Worm (Caenorhabditis elegans): ENCODE data around the gene set-5.

ce11 chrV:14716114-14716513, 17.3 kb downstream of the set-5 start, which contains the start of gene fbxa-147:
- TF ChIP-seq aha-1 (tag; optimal IDR thresholded peaks at IDR 0.05) (no peak), nhr-237 (tag; optimal IDR thresholded peaks at IDR 0.05) (no peak), nhr-11 (tag; optimal IDR thresholded peaks at IDR 0.05) (no peak), isw-1 (GFP tag; IDR thresholded peaks at IDR 0.05) (no peak), nhr-47 (tag; optimal IDR thresholded peaks at IDR 0.05) (no peak), blmp-1 (tag; optimal IDR thresholded peaks at IDR 0.05) (no peak), lir-3 (tag; optimal IDR thresholded peaks at IDR 0.05; ENCODE audit: poor library complexity) (no peak), nhr-28 (tag; optimal IDR thresholded peaks at IDR 0.05) (no peak), fkh-10 (GFP tag; optimal IDR thresholded peaks at IDR 0.05) (no peak), lin-39 (tag; optimal IDR thresholded peaks at IDR 0.05) (no peak), sox-4 (tag; optimal IDR thresholded peaks at IDR 0.05) (no peak)

Measured in whole organism, L1 larva.